Fruit fly (Drosophila melanogaster) whole organism: Measurements from ENCODE around the gene Usp10.

Experiments used
- CG8478 ChIP-seq: fragments of >200 bp; optimal IDR thresholded peaks from 2 replicates; lab custom pipeline; 2018; ENCODE audit warnings: inconsistent platforms
- EcR ChIP-seq, 2 experiments: fragments of >200 bp; optimal IDR thresholded peaks; 2 replicates each; lab custom pipeline; 2017; ENCODE audit warnings: missing biosample characterization in 2 of 2, missing genetic modification characterization in 2 of 2, missing genetic modification reagents in 2 of 2
- pan ChIP-seq: fragments of >200 bp; optimal IDR thresholded peaks from 2 replicates; lab custom pipeline; 2017

- no peak for TF ChIP-seq CG8478
- no peak for TF ChIP-seq pan (lab: Kevin White, UChicago)
- TF ChIP-seq EcR (GFP tag; optimal IDR thresholded peaks at IDR 0.05; lab: Kevin White, UChicago): no peak
Measured at dm6 chr3L:883786-884185, 12.1 kb downstream of the Usp10 start.
